Worm (Caenorhabditis elegans) whole organism, midembryonic: Measurements from ENCODE around the gene fars-3.

ENCODE experiments used
- cog-1 ChIP-seq: sonication (generic microtip); optimal IDR thresholded peaks from 2 replicates; lab custom pipeline; 2016; ENCODE audit warnings: missing genetic modification characterization, missing compliant biosample characterization
- klf-2 ChIP-seq: fragments of 200-800 bp; sonication (Bioruptor generic); conservative IDR thresholded peaks from 2 replicates; pipeline ENCODE4 v1.3.6; 2022; ENCODE audit warnings: missing genetic modification reagents, missing genetic modification characterization, missing compliant biosample characterization
- med-1 ChIP-seq: sonication (generic microtip); optimal IDR thresholded peaks from 2 replicates; lab custom pipeline; 2017; ENCODE audit warnings: missing genetic modification characterization, mild to moderate bottlenecking, missing compliant biosample characterization, antibody characterized with exemption, missing genetic modification reagents; ENCODE audit not compliant: insufficient read depth

DNA sequence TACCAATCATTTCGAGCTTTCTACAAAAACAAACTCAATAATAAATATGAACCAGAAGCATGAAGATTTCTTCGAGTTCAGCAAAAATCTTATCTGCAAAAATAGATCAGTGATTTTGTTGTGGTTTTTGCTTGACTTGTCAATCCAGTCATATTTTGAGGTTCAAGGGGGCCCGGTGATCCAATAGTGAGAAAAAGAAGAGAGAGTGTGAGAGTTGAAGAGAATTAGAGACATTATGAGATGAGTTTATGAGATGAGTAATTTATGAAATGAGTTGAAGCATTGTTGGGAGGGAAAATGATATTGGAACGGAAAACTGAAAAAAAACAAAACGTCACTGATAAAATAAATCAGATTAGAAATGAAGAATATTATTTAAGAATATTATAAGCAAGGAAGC, 44.3 kb downstream of the fars-3 start, which contains the start of gene T13H5.1:
- TF ChIP-seq cog-1 (tag; lab: Kevin White, UChicago) = no peak
- TF ChIP-seq klf-2 = no peak
- no peak for TF ChIP-seq med-1 (GFP tag; lab: Kevin White, UChicago)
